Worm (Caenorhabditis elegans) whole organism, mixed stage, embryonic: Measurements from ENCODE around the gene C25H3.1.

Source experiments
- blmp-1 ChIP-seq: fragments of 150-350 bp; optimal IDR thresholded peaks from 2 replicates; lab custom pipeline; 2014; ENCODE audit warnings: missing biosample characterization, missing genetic modification characterization
- ceh-43 ChIP-seq: fragments of 200-800 bp; sonication (Bioruptor generic); optimal IDR thresholded peaks from 2 replicates; lab custom pipeline; 2018; ENCODE audit warnings: mild to moderate bottlenecking, missing genetic modification characterization, moderate library complexity, missing compliant biosample characterization
- ces-1 ChIP-seq: fragments of 150-350 bp; optimal IDR thresholded peaks from 2 replicates; lab custom pipeline; 2014; ENCODE audit warnings: missing biosample characterization, missing genetic modification reagents, missing genetic modification characterization
- lin-13 ChIP-seq: fragments of 150-350 bp; optimal IDR thresholded peaks from 2 replicates; lab custom pipeline; 2014; ENCODE audit warnings: missing biosample characterization, missing genetic modification characterization
- lsy-2 ChIP-seq: fragments of 150-350 bp; optimal IDR thresholded peaks from 2 replicates; lab custom pipeline; 2014; ENCODE audit warnings: missing biosample characterization, missing genetic modification characterization
- mab-5 ChIP-seq: fragments of 150-350 bp; optimal IDR thresholded peaks from 2 replicates; lab custom pipeline; 2014; ENCODE audit warnings: missing biosample characterization, missing genetic modification characterization
- nhr-12 ChIP-seq: fragments of 150-350 bp; optimal IDR thresholded peaks from 2 replicates; lab custom pipeline; 2014; ENCODE audit warnings: missing biosample characterization, missing genetic modification characterization
- nhr-28 ChIP-seq: fragments of 150-350 bp; optimal IDR thresholded peaks from 2 replicates; lab custom pipeline; 2014; ENCODE audit warnings: missing biosample characterization, missing genetic modification characterization
- pha-4 ChIP-seq: fragments of 150-350 bp; optimal IDR thresholded peaks from 2 replicates; lab custom pipeline; 2018; ENCODE audit warnings: missing biosample characterization, missing genetic modification reagents, missing genetic modification characterization
- unc-39 ChIP-seq: fragments of 150-350 bp; optimal IDR thresholded peaks from 2 replicates; lab custom pipeline; 2014; ENCODE audit warnings: missing biosample characterization, missing genetic modification characterization

- TF ChIP-seq lsy-2 (tag; lab: Kevin White, UChicago) (no peak), ceh-43 (GFP tag; lab: Kevin White, UChicago) (no peak), ces-1 (GFP tag; lab: Kevin White, UChicago) (no peak), lin-13 (tag; lab: Kevin White, UChicago) (no peak), blmp-1 (tag; lab: Kevin White, UChicago) (no peak), pha-4 (no peak), nhr-12 (tag; lab: Kevin White, UChicago) (no peak), unc-39 (no peak), nhr-28 (tag; lab: Kevin White, UChicago) (no peak), mab-5 (tag; lab: Kevin White, UChicago) (no peak)
Measured at ce11 chrII:5710835-5711234, 12.0 kb downstream of the C25H3.1 start.
